Fruit fly (Drosophila melanogaster) whole organism, embryonic: ENCODE data around the gene CG13671.

Source experiments
- Ada2b ChIP-seq: fragments of 200-800 bp; sonication (Bioruptor generic); IDR thresholded peaks from 2 replicates; pipeline ENCODE4 v1.3.6; 2022; ENCODE audit warnings: missing biosample characterization, missing genetic modification characterization
- Antp ChIP-seq: fragments of 200-800 bp; sonication (Bioruptor generic); optimal IDR thresholded peaks from 3 replicates; lab custom pipeline; 2016; ENCODE audit warnings: missing biosample characterization, missing genetic modification characterization
- CG10321 ChIP-seq: fragments of 200-800 bp; sonication (Bioruptor generic); IDR thresholded peaks from 2 replicates; pipeline ENCODE4 v1.3.6; 2022; ENCODE audit warnings: missing biosample characterization, missing genetic modification characterization
- CG11504 ChIP-seq: fragments of 200-800 bp; sonication (Bioruptor generic); optimal IDR thresholded peaks from 3 replicates; lab custom pipeline; 2019; ENCODE audit warnings: missing biosample characterization, mild to moderate bottlenecking, missing genetic modification characterization, moderate library complexity
- CG11696 ChIP-seq: fragments of 200-800 bp; sonication (Bioruptor generic); IDR thresholded peaks from 2 replicates; pipeline ENCODE4 v1.3.6; 2022; ENCODE audit warnings: missing biosample characterization, missing genetic modification characterization
- CG12659 ChIP-seq: fragments of 200-800 bp; sonication (Bioruptor generic); optimal IDR thresholded peaks from 3 replicates; lab custom pipeline; 2017; ENCODE audit warnings: mild to moderate bottlenecking, missing biosample characterization, missing genetic modification reagents, missing genetic modification characterization
- CG13424 ChIP-seq: fragments of 200-800 bp; sonication (Bioruptor generic); optimal IDR thresholded peaks from 2 replicates; lab custom pipeline; 2019; ENCODE audit warnings: missing biosample characterization, mild to moderate bottlenecking, missing genetic modification characterization, moderate library complexity
- CG14667 ChIP-seq: fragments of 200-800 bp; sonication (Bioruptor generic); IDR thresholded peaks from 2 replicates; pipeline ENCODE4 v1.3.6; 2022; ENCODE audit warnings: missing biosample characterization, missing genetic modification characterization
- CG15696 ChIP-seq: fragments of 200-800 bp; sonication (Bioruptor generic); optimal IDR thresholded peaks from 2 replicates; lab custom pipeline; 2019; ENCODE audit warnings: missing biosample characterization, mild to moderate bottlenecking, missing genetic modification characterization, moderate library complexity
- CG17829 ChIP-seq: fragments of 200-800 bp; optimal IDR thresholded peaks from 2 replicates; lab custom pipeline; 2019; ENCODE audit warnings: missing biosample characterization, mild to moderate bottlenecking, missing genetic modification characterization, moderate library complexity
- CG17912 ChIP-seq: fragments of 200-800 bp; sonication (Bioruptor generic); optimal IDR thresholded peaks from 2 replicates; lab custom pipeline; 2018; ENCODE audit warnings: missing biosample characterization, mild to moderate bottlenecking, missing genetic modification characterization
- CG18599 ChIP-seq: fragments of 200-800 bp; sonication (Bioruptor generic); optimal IDR thresholded peaks from 3 replicates; lab custom pipeline; 2017; ENCODE audit warnings: missing biosample characterization, missing genetic modification characterization, mild to moderate bottlenecking, moderate library complexity, missing genetic modification reagents
- CG2875 ChIP-seq: fragments of 200-800 bp; sonication (Bioruptor generic); optimal IDR thresholded peaks from 2 replicates; lab custom pipeline; 2017; ENCODE audit warnings: missing biosample characterization, mild to moderate bottlenecking, missing genetic modification characterization, missing genetic modification reagents
- CG7271 ChIP-seq: fragments of 200-800 bp; sonication (Bioruptor generic); optimal IDR thresholded peaks from 2 replicates; lab custom pipeline; 2018; ENCODE audit warnings: missing biosample characterization, mild to moderate bottlenecking, missing genetic modification characterization, moderate library complexity
- CG7786 ChIP-seq: fragments of 200-800 bp; sonication (Bioruptor generic); optimal IDR thresholded peaks from 2 replicates; lab custom pipeline; 2016; ENCODE audit warnings: missing biosample characterization, missing genetic modification characterization
- CG7963 ChIP-seq: fragments of 200-800 bp; sonication (Bioruptor generic); IDR thresholded peaks from 3 replicates; pipeline ENCODE4 v1.3.6; 2022; ENCODE audit warnings: missing biosample characterization, missing genetic modification characterization; ENCODE audit not compliant: partially characterized antibody
- CG9876 ChIP-seq: fragments of 200-800 bp; sonication (Bioruptor generic); optimal IDR thresholded peaks from 2 replicates; lab custom pipeline; 2016; ENCODE audit warnings: missing biosample characterization, missing genetic modification characterization
- CoRest ChIP-seq: fragments of 200-800 bp; sonication (Bioruptor generic); optimal IDR thresholded peaks from 3 replicates; lab custom pipeline; 2018; ENCODE audit warnings: missing biosample characterization, mild to moderate bottlenecking, missing genetic modification characterization, moderate library complexity
- Doc2 ChIP-seq: fragments of 200-800 bp; sonication (Bioruptor generic); IDR thresholded peaks from 2 replicates; pipeline ENCODE4 v1.3.6; 2022; ENCODE audit warnings: missing biosample characterization, missing genetic modification characterization
- Fer1 ChIP-seq: fragments of 200-800 bp; sonication (Bioruptor generic); optimal IDR thresholded peaks from 2 replicates; lab custom pipeline; 2017; ENCODE audit warnings: missing biosample characterization, mild to moderate bottlenecking, missing genetic modification characterization
- HLH4C ChIP-seq: fragments of 200-800 bp; sonication (Bioruptor generic); IDR thresholded peaks from 3 replicates; pipeline ENCODE4 v1.3.6; 2022; ENCODE audit warnings: missing biosample characterization, missing genetic modification characterization; ENCODE audit not compliant: partially characterized antibody
- Hmr ChIP-seq: fragments of 200-800 bp; sonication (Bioruptor generic); optimal IDR thresholded peaks from 3 replicates; lab custom pipeline; 2017; ENCODE audit warnings: mild to moderate bottlenecking, missing biosample characterization, missing genetic modification reagents, missing genetic modification characterization
- Med ChIP-seq: fragments of 200-800 bp; sonication (Bioruptor generic); peaks from one replicate; lab custom pipeline; 2016; ENCODE audit warnings: missing biosample characterization, missing genetic modification characterization, mild to moderate bottlenecking, inconsistent platforms, moderate library complexity
- Myb ChIP-seq: fragments of 200-800 bp; sonication (Bioruptor generic); optimal IDR thresholded peaks from 2 replicates; lab custom pipeline; 2016; ENCODE audit warnings: missing biosample characterization, missing genetic modification characterization
- Sox100B ChIP-seq: fragments of 200-800 bp; sonication (Bioruptor generic); optimal IDR thresholded peaks from 3 replicates; lab custom pipeline; 2018; ENCODE audit warnings: missing biosample characterization, mild to moderate bottlenecking, missing genetic modification characterization
- Trl ChIP-seq, 3 experiments: fragments of >200 bp in 2 of 3; fragments of 200-800 bp in 1 of 3; sonication (Bioruptor generic) in 1 of 3; optimal IDR thresholded peaks; 2 replicates in 1 of 3; 3 replicates in 2 of 3; lab custom pipeline; 2016 to 2017; ENCODE audit warnings: missing biosample characterization in 1 of 3, missing genetic modification characterization in 1 of 3
- Usf ChIP-seq: fragments of 200-800 bp; sonication (Bioruptor generic); optimal IDR thresholded peaks from 2 replicates; lab custom pipeline; 2017; ENCODE audit warnings: missing genotype, missing biosample characterization, missing genetic modification characterization
- Xbp1 ChIP-seq: fragments of 200-800 bp; sonication (Bioruptor generic); optimal IDR thresholded peaks from 3 replicates; lab custom pipeline; 2016; ENCODE audit warnings: missing biosample characterization, mild to moderate bottlenecking, missing genetic modification characterization
- ac ChIP-seq: fragments of 200-800 bp; sonication (Bioruptor generic); optimal IDR thresholded peaks from 3 replicates; lab custom pipeline; 2017; ENCODE audit warnings: missing biosample characterization, mild to moderate bottlenecking, missing genetic modification characterization
- bigmax ChIP-seq: fragments of 200-800 bp; sonication (Bioruptor generic); optimal IDR thresholded peaks from 2 replicates; lab custom pipeline; 2018; ENCODE audit warnings: missing biosample characterization, mild to moderate bottlenecking, missing genetic modification characterization
- chinmo ChIP-seq: fragments of 200-800 bp; sonication (Bioruptor generic); IDR thresholded peaks from 4 replicates; pipeline ENCODE4 v1.3.6; 2022; ENCODE audit warnings: missing biosample characterization, missing genetic modification characterization; ENCODE audit not compliant: partially characterized antibody
- corto ChIP-seq: fragments of 200-800 bp; sonication (Bioruptor generic); optimal IDR thresholded peaks from 2 replicates; lab custom pipeline; 2016; ENCODE audit warnings: missing biosample characterization, mild to moderate bottlenecking, missing genetic modification characterization, moderate library complexity
- cwo ChIP-seq: fragments of 200-800 bp; sonication (Bioruptor generic); optimal IDR thresholded peaks from 3 replicates; lab custom pipeline; 2017; ENCODE audit warnings: missing biosample characterization, missing genetic modification characterization, mild to moderate bottlenecking, moderate library complexity, missing genetic modification reagents
- disco-r ChIP-seq: fragments of 200-800 bp; sonication (Bioruptor generic); optimal IDR thresholded peaks from 2 replicates; lab custom pipeline; 2016; ENCODE audit warnings: missing biosample characterization, missing genetic modification characterization
- dysf ChIP-seq: fragments of 200-800 bp; sonication (Bioruptor generic); IDR thresholded peaks from 3 replicates; pipeline ENCODE4 v1.3.6; 2022; ENCODE audit warnings: missing biosample characterization, missing genetic modification characterization
- ems ChIP-seq: fragments of 200-800 bp; sonication (Bioruptor generic); optimal IDR thresholded peaks from 3 replicates; lab custom pipeline; 2016; ENCODE audit warnings: missing biosample characterization, missing genetic modification characterization
- fu2 ChIP-seq: fragments of 200-800 bp; sonication (Bioruptor generic); optimal IDR thresholded peaks from 2 replicates; lab custom pipeline; 2016; ENCODE audit warnings: missing biosample characterization, missing genetic modification characterization
- gfzf ChIP-seq: fragments of 200-800 bp; sonication (Bioruptor generic); optimal IDR thresholded peaks from 2 replicates; lab custom pipeline; 2016; ENCODE audit warnings: missing biosample characterization, mild to moderate bottlenecking, missing genetic modification characterization, moderate library complexity
- grau ChIP-seq: fragments of 200-800 bp; optimal IDR thresholded peaks from 3 replicates; lab custom pipeline; 2019; ENCODE audit warnings: missing biosample characterization, mild to moderate bottlenecking, missing genetic modification characterization, moderate library complexity
- hbn ChIP-seq: fragments of 200-800 bp; sonication (Bioruptor generic); IDR thresholded peaks from 2 replicates; pipeline ENCODE4 v1.3.6; 2022; ENCODE audit warnings: missing biosample characterization, missing genetic modification characterization; ENCODE audit not compliant: partially characterized antibody
- hkb ChIP-seq, 2 experiments: fragments of 200-800 bp in 1 of 2; fragments of >200 bp in 1 of 2; sonication (Bioruptor generic) in 1 of 2; IDR thresholded peaks in 1 of 2; optimal IDR thresholded peaks in 1 of 2; 2 replicates each; pipeline versions ENCODE4 v1.3.6 to Lab custom; 2017 to 2022; ENCODE audit warnings: missing biosample characterization in 1 of 2, missing genetic modification characterization in 1 of 2
- jigr1 ChIP-seq: fragments of 200-800 bp; sonication (Bioruptor generic); IDR thresholded peaks from 3 replicates; pipeline ENCODE4 v1.3.6; 2022; ENCODE audit warnings: missing biosample characterization, missing genetic modification characterization
- pan ChIP-seq, 4 experiments: fragments of >200 bp in 3 of 4; fragments of 200-800 bp in 1 of 4; sonication (Bioruptor generic) in 1 of 4; optimal IDR thresholded peaks in 3 of 4; IDR thresholded peaks in 1 of 4; 2 replicates each; pipeline versions ENCODE4 v1.3.6 to Lab custom; 2017 to 2022; ENCODE audit warnings: missing biosample characterization in 2 of 4, missing genetic modification characterization in 2 of 4, mixed read lengths in 1 of 4
- prd ChIP-seq, 3 experiments: fragments of >200 bp in 2 of 3; fragments of 200-800 bp in 1 of 3; sonication (Bioruptor generic) in 1 of 3; optimal IDR thresholded peaks in 2 of 3; IDR thresholded peaks in 1 of 3; 2 replicates in 2 of 3; 3 replicates in 1 of 3; pipeline versions ENCODE4 v1.3.6 to Lab custom; 2017 to 2022; ENCODE audit warnings: missing biosample characterization in 1 of 3, missing genetic modification characterization in 1 of 3
- row ChIP-seq: fragments of 200-800 bp; sonication (Bioruptor generic); IDR thresholded peaks from 3 replicates; pipeline ENCODE4 v1.3.6; 2022; ENCODE audit warnings: missing biosample characterization, missing genetic modification characterization
- tx ChIP-seq: fragments of 200-800 bp; sonication (Bioruptor generic); optimal IDR thresholded peaks from 2 replicates; lab custom pipeline; 2016; ENCODE audit warnings: missing biosample characterization, missing genetic modification characterization
- unpg ChIP-seq: fragments of 200-800 bp; sonication (Bioruptor generic); optimal IDR thresholded peaks from 3 replicates; lab custom pipeline; 2018; ENCODE audit warnings: missing biosample characterization, mild to moderate bottlenecking, missing genetic modification characterization, moderate library complexity
- z ChIP-seq: fragments of 200-800 bp; sonication (Bioruptor generic); IDR thresholded peaks from 3 replicates; pipeline ENCODE4 v1.3.6; 2022; ENCODE audit warnings: missing biosample characterization, missing genetic modification characterization

CG13671 gene

dm6 chr3L:8284651-8285050, 15.2 kb upstream of the CG13671 start (continued):
- TF ChIP-seq hbn (GFP tag; lab: Robert Waterston, UW) = no peak
- TF ChIP-seq CG9876 = no peak
- no peak for TF ChIP-seq jigr1
- TF ChIP-seq bigmax (GFP tag; lab: Kevin White, UChicago) = no peak
- no peak for TF ChIP-seq CG7271 (tag; lab: Kevin White, UChicago)
- no peak for TF ChIP-seq CG2875 (GFP tag; lab: Kevin White, UChicago)
- TF ChIP-seq cwo = peak; percentile 14
- TF ChIP-seq CG11696 (GFP tag; lab: Robert Waterston, UW) = no peak
- TF ChIP-seq CG13424 (tag; lab: Kevin White, UChicago) = peak; percentile 16
- TF ChIP-seq CG7963 (GFP tag; lab: Robert Waterston, UW) = no peak
- no peak for TF ChIP-seq fu2
- no peak for TF ChIP-seq pan (optimal IDR thresholded peaks at IDR 0.05; lab: Kevin White, UChicago)
- no peak for TF ChIP-seq pan (GFP tag; optimal IDR thresholded peaks at IDR 0.05 in 1 of 2, IDR thresholded peaks at IDR 0.05 in 1 of 2)
- no peak for TF ChIP-seq tx (GFP tag; lab: Kevin White, UChicago)
- TF ChIP-seq disco-r (GFP tag; lab: Kevin White, UChicago) = no peak
- TF ChIP-seq CG12659 (GFP tag; lab: Kevin White, UChicago) = peak; percentile 18
- TF ChIP-seq CG17829 (tag; lab: Kevin White, UChicago) = no peak
- no peak for TF ChIP-seq Antp (GFP tag; lab: Kevin White, UChicago)
- no peak for TF ChIP-seq Usf
- no peak for TF ChIP-seq corto
- TF ChIP-seq CG18599 = peak; percentile 59
- TF ChIP-seq ems = no peak
- no peak for TF ChIP-seq ac (GFP tag; lab: Kevin White, UChicago)
- TF ChIP-seq gfzf (GFP tag; lab: Kevin White, UChicago) = no peak
- TF ChIP-seq Doc2 (GFP tag; lab: Robert Waterston, UW) = no peak
- TF ChIP-seq CoRest (tag; lab: Kevin White, UChicago) = no peak
- TF ChIP-seq grau (tag; lab: Kevin White, UChicago) = peak; percentile 76
- no peak for TF ChIP-seq hkb (optimal IDR thresholded peaks at IDR 0.05; lab: Kevin White, UChicago)
- 0 out of 2 replicates have a peak, but pooled peaks have one; percentile 11 for TF ChIP-seq hkb (GFP tag; IDR thresholded peaks at IDR 0.05; lab: Robert Waterston, UW)
- TF ChIP-seq CG15696 = no peak
- no peak for TF ChIP-seq CG11504 (tag; lab: Kevin White, UChicago)
- no peak for TF ChIP-seq chinmo (GFP tag; lab: Robert Waterston, UW)
- peak; percentile 82 for TF ChIP-seq Med (GFP tag; lab: Kevin White, UChicago)
- peak; percentile 21 for TF ChIP-seq Xbp1 (GFP tag; lab: Kevin White, UChicago)
- TF ChIP-seq Ada2b (GFP tag; lab: Robert Waterston, UW) = no peak
- TF ChIP-seq prd (optimal IDR thresholded peaks at IDR 0.05; lab: Kevin White, UChicago) = no peak
- 0 out of 3 replicates have a peak, but pooled peaks have one; percentile 28 for TF ChIP-seq prd (GFP tag; IDR thresholded peaks at IDR 0.05; lab: Robert Waterston, UW)
- TF ChIP-seq CG10321 = no peak
- no peak for TF ChIP-seq z
- TF ChIP-seq row (GFP tag; lab: Robert Waterston, UW) = peak; percentile 43; the same call in 2 of the 3 replicates
- TF ChIP-seq Sox100B (GFP tag; lab: Kevin White, UChicago) = no peak
- no peak for TF ChIP-seq HLH4C (GFP tag; lab: Robert Waterston, UW)
- no peak for TF ChIP-seq CG17912 (GFP tag; lab: Kevin White, UChicago)
- TF ChIP-seq Myb (GFP tag; lab: Kevin White, UChicago) = no peak
- no peak for TF ChIP-seq Trl (optimal IDR thresholded peaks at IDR 0.05; lab: Kevin White, UChicago)
- no peak for TF ChIP-seq Trl (GFP tag; optimal IDR thresholded peaks at IDR 0.05; lab: Kevin White, UChicago)
- peak; percentile 30; the same call in 1 of the 2 replicates for TF ChIP-seq CG14667 (GFP tag; lab: Robert Waterston, UW)
- TF ChIP-seq Hmr (GFP tag; lab: Kevin White, UChicago) = peak; percentile 5
- peak; percentile 58; the same call in 2 of the 3 replicates for TF ChIP-seq dysf
- no peak for TF ChIP-seq CG7786
- TF ChIP-seq Fer1 (GFP tag; lab: Kevin White, UChicago) = no peak
- no peak for TF ChIP-seq unpg (GFP tag; lab: Kevin White, UChicago)
